Fruit fly (Drosophila melanogaster): ENCODE results near the gene CG10063.

- TF ChIP-seq h (GFP tag; optimal IDR thresholded peaks at IDR 0.05) (peak; percentile 90), pan (optimal IDR thresholded peaks at IDR 0.05) (no peak), Dfd (GFP tag; optimal IDR thresholded peaks at IDR 0.05) (no peak), Vsx2 (GFP tag; optimal IDR thresholded peaks at IDR 0.05; ENCODE audit: partially characterized antibody) (no peak), fru (GFP tag; optimal IDR thresholded peaks at IDR 0.05) (peak; percentile 86), usp (GFP tag; optimal IDR thresholded peaks at IDR 0.05) (no peak)
These were observed 16.7 kb downstream of the CG10063 start, which contains the start of the genes CG10077 and CG9948 for dm6 chr3L:6955254-6956229.

All from whole organism, wandering third instar larva.